Fruit fly (Drosophila melanogaster) whole organism, embryonic: ENCODE measurements around the gene CG10195.

Experiments
- CG11093 ChIP-seq: fragments of 200-800 bp; sonication (Bioruptor generic); IDR thresholded peaks from 3 replicates; pipeline ENCODE4 v1.3.6; 2022; ENCODE audit warnings: missing biosample characterization, missing genetic modification characterization
- CG12236 ChIP-seq: fragments of 200-800 bp; sonication (Bioruptor generic); optimal IDR thresholded peaks from 2 replicates; lab custom pipeline; 2016; ENCODE audit warnings: missing biosample characterization, missing genetic modification characterization
- CG12659 ChIP-seq: fragments of 200-800 bp; sonication (Bioruptor generic); optimal IDR thresholded peaks from 3 replicates; lab custom pipeline; 2017; ENCODE audit warnings: mild to moderate bottlenecking, missing biosample characterization, missing genetic modification reagents, missing genetic modification characterization
- CG14014 ChIP-seq: fragments of 200-800 bp; sonication (Bioruptor generic); IDR thresholded peaks from 2 replicates; pipeline ENCODE4 v1.3.6; 2022; ENCODE audit warnings: missing biosample characterization, missing genetic modification characterization
- CG14860 ChIP-seq: fragments of 200-800 bp; sonication (Bioruptor generic); IDR thresholded peaks from 3 replicates; pipeline ENCODE4 v1.3.6; 2022; ENCODE audit warnings: missing biosample characterization, missing genetic modification characterization; ENCODE audit not compliant: partially characterized antibody
- CG14965 ChIP-seq: fragments of 200-800 bp; sonication (Bioruptor generic); optimal IDR thresholded peaks from 2 replicates; lab custom pipeline; 2016; ENCODE audit warnings: missing biosample characterization, missing genetic modification characterization, borderline replicate concordance
- CG16863 ChIP-seq: fragments of 200-800 bp; sonication (Bioruptor generic); optimal IDR thresholded peaks from 3 replicates; lab custom pipeline; 2016; ENCODE audit warnings: missing biosample characterization, missing genetic modification characterization
- CG17328 ChIP-seq: fragments of 200-800 bp; sonication (Bioruptor generic); IDR thresholded peaks from 2 replicates; pipeline ENCODE4 v1.3.6; 2022; ENCODE audit warnings: missing biosample characterization, missing genetic modification characterization
- CG3281 ChIP-seq: fragments of 200-800 bp; sonication (Bioruptor generic); optimal IDR thresholded peaks from 3 replicates; lab custom pipeline; 2017; ENCODE audit warnings: missing biosample characterization, mild to moderate bottlenecking, missing genetic modification characterization
- CG4730 ChIP-seq: fragments of 200-800 bp; sonication (Bioruptor generic); IDR thresholded peaks from 2 replicates; pipeline ENCODE4 v1.3.6; 2022; ENCODE audit warnings: missing biosample characterization, missing genetic modification characterization
- CG4820 ChIP-seq: fragments of 200-800 bp; sonication (Bioruptor generic); optimal IDR thresholded peaks from 3 replicates; lab custom pipeline; 2016; ENCODE audit warnings: missing biosample characterization, missing genetic modification characterization
- CG5245 ChIP-seq: fragments of 200-800 bp; sonication (Bioruptor generic); optimal IDR thresholded peaks from 3 replicates; lab custom pipeline; 2016; ENCODE audit warnings: missing biosample characterization, missing genetic modification characterization
- CG6254 ChIP-seq: fragments of 200-800 bp; sonication (Bioruptor generic); optimal IDR thresholded peaks from 3 replicates; lab custom pipeline; 2017; ENCODE audit warnings: mild to moderate bottlenecking, missing biosample characterization, missing genetic modification reagents, missing genetic modification characterization
- CG6813 ChIP-seq: fragments of 200-800 bp; sonication (Bioruptor generic); optimal IDR thresholded peaks from 2 replicates; lab custom pipeline; 2017; ENCODE audit warnings: missing biosample characterization, missing genetic modification characterization, mild to moderate bottlenecking, moderate library complexity, missing genetic modification reagents
- CG6854 ChIP-seq: fragments of 200-800 bp; sonication (Bioruptor generic); optimal IDR thresholded peaks from 3 replicates; lab custom pipeline; 2017; ENCODE audit warnings: missing biosample characterization, mild to moderate bottlenecking, missing genetic modification characterization
- CG7928 ChIP-seq: fragments of 200-800 bp; sonication (Bioruptor generic); optimal IDR thresholded peaks from 2 replicates; lab custom pipeline; 2017; ENCODE audit warnings: missing biosample characterization, mild to moderate bottlenecking, missing genetic modification characterization
- CG8290 ChIP-seq, 3 experiments: fragments of 200-800 bp; sonication (Bioruptor generic); optimal IDR thresholded peaks; 2 replicates each; lab custom pipeline; 2016 to 2019; ENCODE audit warnings: missing biosample characterization in 3 of 3, missing genetic modification characterization in 3 of 3, mild to moderate bottlenecking in 2 of 3, moderate library complexity in 1 of 3
- CG8924 ChIP-seq: fragments of 200-800 bp; optimal IDR thresholded peaks from 3 replicates; lab custom pipeline; 2019; ENCODE audit warnings: missing biosample characterization, mild to moderate bottlenecking, missing genetic modification characterization, moderate library complexity
- CG9215 ChIP-seq: fragments of 200-800 bp; sonication (Bioruptor generic); IDR thresholded peaks from 2 replicates; pipeline ENCODE4 v1.3.6; 2022; ENCODE audit warnings: missing biosample characterization, missing genetic modification characterization
- CG9797 ChIP-seq: fragments of 200-800 bp; sonication (Bioruptor generic); optimal IDR thresholded peaks from 3 replicates; lab custom pipeline; 2018; ENCODE audit warnings: missing biosample characterization, mild to moderate bottlenecking, missing genetic modification characterization
- D19B ChIP-seq: fragments of 200-800 bp; sonication (Bioruptor generic); optimal IDR thresholded peaks from 2 replicates; lab custom pipeline; 2017; ENCODE audit warnings: missing biosample characterization, mild to moderate bottlenecking, missing genetic modification characterization
- Dip3 ChIP-seq: fragments of 200-800 bp; sonication (Bioruptor generic); optimal IDR thresholded peaks from 3 replicates; lab custom pipeline; 2016; ENCODE audit warnings: missing biosample characterization, missing genetic modification characterization
- Doc2 ChIP-seq: fragments of 200-800 bp; sonication (Bioruptor generic); IDR thresholded peaks from 2 replicates; pipeline ENCODE4 v1.3.6; 2022; ENCODE audit warnings: missing biosample characterization, missing genetic modification characterization
- Eip74EF ChIP-seq, 2 experiments: fragments of 200-800 bp in 1 of 2; fragments of >200 bp in 1 of 2; sonication (Bioruptor generic) in 1 of 2; optimal IDR thresholded peaks; 2 replicates each; lab custom pipeline; 2017 to 2019; ENCODE audit warnings: missing biosample characterization in 2 of 2, missing genetic modification characterization in 2 of 2, mild to moderate bottlenecking in 1 of 2, moderate library complexity in 1 of 2
- Fer3 ChIP-seq: fragments of 200-800 bp; sonication (Bioruptor generic); optimal IDR thresholded peaks from 2 replicates; lab custom pipeline; 2018; ENCODE audit warnings: missing biosample characterization, mild to moderate bottlenecking, missing genetic modification characterization, moderate library complexity
- Hr39 ChIP-seq: fragments of >200 bp; optimal IDR thresholded peaks from 2 replicates; lab custom pipeline; 2017
- Lim3 ChIP-seq: fragments of 200-800 bp; sonication (Bioruptor generic); IDR thresholded peaks from 2 replicates; pipeline ENCODE4 v1.3.6; 2022; ENCODE audit warnings: missing biosample characterization, missing genetic modification characterization
- MESR4 ChIP-seq: fragments of 200-800 bp; sonication (Bioruptor generic); optimal IDR thresholded peaks from 2 replicates; lab custom pipeline; 2018; ENCODE audit warnings: missing biosample characterization, mild to moderate bottlenecking, missing genetic modification characterization, moderate library complexity
- NFAT ChIP-seq: fragments of 200-800 bp; sonication (Bioruptor generic); IDR thresholded peaks from 2 replicates; pipeline ENCODE4 v1.3.6; 2022; ENCODE audit warnings: missing biosample characterization, missing genetic modification characterization
- Nf-YC ChIP-seq: fragments of 200-800 bp; optimal IDR thresholded peaks from 3 replicates; lab custom pipeline; 2019; ENCODE audit warnings: missing biosample characterization, mild to moderate bottlenecking, missing genetic modification characterization, moderate library complexity
- Oli ChIP-seq: fragments of 200-800 bp; sonication (Bioruptor generic); optimal IDR thresholded peaks from 2 replicates; lab custom pipeline; 2018; ENCODE audit warnings: missing biosample characterization, mild to moderate bottlenecking, missing genetic modification characterization, moderate library complexity
- Sry-β ChIP-seq: fragments of 200-800 bp; sonication (Bioruptor generic); optimal IDR thresholded peaks from 2 replicates; lab custom pipeline; 2018; ENCODE audit warnings: missing biosample characterization, mild to moderate bottlenecking, missing genetic modification characterization, moderate library complexity
- Taf1 ChIP-seq: fragments of 200-800 bp; sonication (Bioruptor generic); IDR thresholded peaks from 2 replicates; pipeline ENCODE4 v1.3.6; 2022; ENCODE audit warnings: missing biosample characterization, missing genetic modification characterization
- al ChIP-seq: fragments of 200-800 bp; sonication (Bioruptor generic); IDR thresholded peaks from 2 replicates; pipeline ENCODE4 v1.3.6; 2022; ENCODE audit warnings: missing biosample characterization, missing genetic modification characterization
- aop ChIP-seq: fragments of 200-800 bp; sonication (Bioruptor generic); IDR thresholded peaks from 2 replicates; pipeline ENCODE4 v1.3.6; 2022; ENCODE audit warnings: missing biosample characterization, missing genetic modification characterization
- ato ChIP-seq: fragments of 200-800 bp; sonication (Bioruptor generic); IDR thresholded peaks from 2 replicates; pipeline ENCODE4 v1.3.6; 2022; ENCODE audit warnings: missing biosample characterization, missing genetic modification characterization; ENCODE audit not compliant: partially characterized antibody
- bbx ChIP-seq: fragments of 200-800 bp; sonication (Bioruptor generic); IDR thresholded peaks from 2 replicates; pipeline ENCODE4 v1.3.6; 2022; ENCODE audit warnings: missing biosample characterization, missing genetic modification characterization; ENCODE audit not compliant: partially characterized antibody
- fd102C ChIP-seq: fragments of 200-800 bp; sonication (Bioruptor generic); optimal IDR thresholded peaks from 2 replicates; lab custom pipeline; 2018; ENCODE audit warnings: missing biosample characterization, mild to moderate bottlenecking, missing genetic modification characterization, moderate library complexity
- grau ChIP-seq: fragments of 200-800 bp; optimal IDR thresholded peaks from 3 replicates; lab custom pipeline; 2019; ENCODE audit warnings: missing biosample characterization, mild to moderate bottlenecking, missing genetic modification characterization, moderate library complexity
- gsb-n ChIP-seq: fragments of 200-800 bp; sonication (Bioruptor generic); optimal IDR thresholded peaks from 3 replicates; lab custom pipeline; 2018; ENCODE audit warnings: missing biosample characterization, mild to moderate bottlenecking, missing genetic modification characterization
- lbe ChIP-seq: fragments of 200-800 bp; sonication (Bioruptor generic); optimal IDR thresholded peaks from 2 replicates; lab custom pipeline; 2016; ENCODE audit warnings: missing biosample characterization, mild to moderate bottlenecking, missing genetic modification characterization
- lmd ChIP-seq: fragments of 200-800 bp; sonication (Bioruptor generic); IDR thresholded peaks from 2 replicates; pipeline ENCODE4 v1.3.6; 2022; ENCODE audit warnings: missing biosample characterization, missing genetic modification characterization
- oc ChIP-seq: fragments of 200-800 bp; sonication (Bioruptor generic); optimal IDR thresholded peaks from 2 replicates; lab custom pipeline; 2018; ENCODE audit warnings: missing biosample characterization, mild to moderate bottlenecking, missing genetic modification characterization, moderate library complexity
- otp ChIP-seq: fragments of 200-800 bp; sonication (Bioruptor generic); IDR thresholded peaks from 3 replicates; pipeline ENCODE4, ENCODE4 v1.3.6; 2022; ENCODE audit warnings: missing biosample characterization, missing genetic modification characterization
- peb ChIP-seq: fragments of 200-800 bp; sonication (Bioruptor generic); IDR thresholded peaks from 2 replicates; pipeline ENCODE4 v1.3.6; 2022; ENCODE audit warnings: missing biosample characterization, missing genetic modification characterization
- pum ChIP-seq: fragments of 200-800 bp; sonication (Bioruptor generic); optimal IDR thresholded peaks from 2 replicates; lab custom pipeline; 2016; ENCODE audit warnings: missing biosample characterization, missing genetic modification characterization
- rib ChIP-seq: fragments of 200-800 bp; sonication (Bioruptor generic); IDR thresholded peaks from 2 replicates; pipeline ENCODE4 v1.3.6; 2022; ENCODE audit warnings: missing biosample characterization, missing genetic modification characterization
- sna ChIP-seq: fragments of 200-800 bp; sonication (Bioruptor generic); IDR thresholded peaks from 2 replicates; pipeline ENCODE4 v1.3.6; 2022; ENCODE audit warnings: missing biosample characterization, missing genetic modification characterization; ENCODE audit not compliant: partially characterized antibody
- tx ChIP-seq: fragments of 200-800 bp; sonication (Bioruptor generic); optimal IDR thresholded peaks from 2 replicates; lab custom pipeline; 2016; ENCODE audit warnings: missing biosample characterization, missing genetic modification characterization
- zf30C ChIP-seq: fragments of 200-800 bp; sonication (Bioruptor generic); optimal IDR thresholded peaks from 3 replicates; lab custom pipeline; 2018; ENCODE audit warnings: missing biosample characterization, mild to moderate bottlenecking, missing genetic modification characterization

The CG10195 gene

dm6 chr2L:19508361-19508918, 23.9 kb upstream of the CG10195 start, which contains the start of gene cyst (continued):
- TF ChIP-seq lbe (no peak), otp (GFP tag; lab: Robert Waterston, UW) (no peak), Lim3 (no peak), CG9215 (GFP tag; lab: Robert Waterston, UW) (no peak), peb (GFP tag; lab: Robert Waterston, UW) (no peak), CG14860 (GFP tag; lab: Robert Waterston, UW) (peak; percentile 96), al (no peak), CG9797 (GFP tag; lab: Kevin White, UChicago) (peak; percentile 93), CG6854 (GFP tag; lab: Kevin White, UChicago) (peak; percentile 1), lmd (GFP tag; lab: Robert Waterston, UW) (no peak; the same call in 1 of the 2 replicates), Dip3 (peak; percentile 39), oc (tag; lab: Kevin White, UChicago) (no peak), CG4730 (GFP tag; lab: Robert Waterston, UW) (no peak), CG12236 (GFP tag; lab: Kevin White, UChicago) (no peak), grau (tag; lab: Kevin White, UChicago) (no peak), zf30C (no peak), CG14014 (GFP tag; lab: Robert Waterston, UW) (no peak), CG14965 (GFP tag; lab: Kevin White, UChicago) (no peak), Oli (tag; lab: Kevin White, UChicago) (no peak), rib (GFP tag; lab: Robert Waterston, UW) (no peak), ato (GFP tag; lab: Robert Waterston, UW) (peak; percentile 94), CG16863 (GFP tag; lab: Kevin White, UChicago) (peak; percentile 61), Nf-YC (tag; lab: Kevin White, UChicago) (no peak), CG3281 (GFP tag; lab: Kevin White, UChicago) (peak; percentile 31), sna (peak; percentile 95), gsb-n (no peak), CG8924 (tag; lab: Kevin White, UChicago) (no peak), CG7928 (no peak), CG12659 (GFP tag; lab: Kevin White, UChicago) (peak; percentile 81), Sry-β (GFP tag; lab: Kevin White, UChicago) (peak; percentile 2), CG6813 (no peak), Eip74EF (GFP tag; optimal IDR thresholded peaks at IDR 0.05; lab: Kevin White, UChicago) (no peak), CG5245 (no peak), tx (GFP tag; lab: Kevin White, UChicago) (peak; percentile 24), Doc2 (GFP tag; lab: Robert Waterston, UW) (no peak), Hr39 (lab: Kevin White, UChicago) (no peak), pum (GFP tag; lab: Kevin White, UChicago) (no peak), CG4820 (GFP tag; lab: Kevin White, UChicago) (peak; percentile 12), CG17328 (no peak), bbx (GFP tag; lab: Robert Waterston, UW) (peak; percentile 98), NFAT (0 out of 2 replicates have a peak, but pooled peaks have one; percentile 48), Taf1 (no peak), MESR4 (GFP tag; lab: Kevin White, UChicago) (peak; percentile 82), CG11093 (GFP tag; lab: Robert Waterston, UW) (no peak), CG8290 (GFP tag; optimal IDR thresholded peaks at IDR 0.05; lab: Kevin White, UChicago) (no peak), CG8290 (tag; optimal IDR thresholded peaks at IDR 0.05; lab: Kevin White, UChicago) (no peak), CG6254 (GFP tag; lab: Kevin White, UChicago) (no peak), Fer3 (no peak), D19B (no peak), aop (GFP tag; lab: Robert Waterston, UW) (no peak), fd102C (no peak)
